Worm (Caenorhabditis elegans): ENCODE data around the gene R10E9.2.

R10E9.2 gene

ce11 chrIII:3927450-3927849 is 36.7 kb downstream of the R10E9.2 start:
- peak; percentile 59 for TF ChIP-seq nhr-129 (tag; optimal IDR thresholded peaks at IDR 0.05)
- no peak for TF ChIP-seq ZK546.5 (tag; optimal IDR thresholded peaks at IDR 0.05)
- no peak for TF ChIP-seq R02D3.7 (tag; optimal IDR thresholded peaks at IDR 0.05)
- peak; percentile 6 for TF ChIP-seq ztf-4 (tag; optimal IDR thresholded peaks at IDR 0.05)
- no peak for TF ChIP-seq blmp-1 (tag; optimal IDR thresholded peaks at IDR 0.05; ENCODE audit: insufficient read depth)
- TF ChIP-seq ztf-1 (GFP tag; conservative IDR thresholded peaks at IDR 0.05) = no peak
- no peak for TF ChIP-seq ceh-82 (tag; optimal IDR thresholded peaks at IDR 0.05)
- TF ChIP-seq ama-1 (optimal IDR thresholded peaks at IDR 0.05) = no peak
- no peak for TF ChIP-seq fos-1 (tag; optimal IDR thresholded peaks at IDR 0.05)
- TF ChIP-seq F13H6.1 (tag; optimal IDR thresholded peaks at IDR 0.05) = peak; percentile 43
- peak; percentile 40 for TF ChIP-seq C34F6.9 (tag; optimal IDR thresholded peaks at IDR 0.05)
- no peak for TF ChIP-seq elt-3 (tag; optimal IDR thresholded peaks at IDR 0.05)
- TF ChIP-seq sma-9 (GFP tag; optimal IDR thresholded peaks at IDR 0.05) = peak; percentile 46
- no peak for TF ChIP-seq sma-9 (tag; optimal IDR thresholded peaks at IDR 0.05)

ce11 chrIII:3926801-3927200 is 37.3 kb downstream of the R10E9.2 start:
- TF ChIP-seq ceh-82 (tag; optimal IDR thresholded peaks at IDR 0.05) (no peak), elt-3 (tag; optimal IDR thresholded peaks at IDR 0.05) (no peak), ama-1 (optimal IDR thresholded peaks at IDR 0.05) (no peak), fos-1 (tag; optimal IDR thresholded peaks at IDR 0.05) (peak; percentile 15)

ce11 chrIII:3926116-3926515 is 38.0 kb downstream of the R10E9.2 start, which contains the start of gene ZK1058.9:
TSS of gene ZK1058.9 (minus strand) at chrIII:3926216.
- TF ChIP-seq elt-3 (tag; optimal IDR thresholded peaks at IDR 0.05) (no peak), mab-5 (tag; optimal IDR thresholded peaks at IDR 0.05) (no peak), blmp-1 (tag; optimal IDR thresholded peaks at IDR 0.05; ENCODE audit: insufficient read depth) (no peak), nhr-10 (tag; optimal IDR thresholded peaks at IDR 0.05) (no peak), nhr-77 (tag; optimal IDR thresholded peaks at IDR 0.05) (no peak), R02D3.7 (tag; optimal IDR thresholded peaks at IDR 0.05) (no peak), nhr-25 (tag; optimal IDR thresholded peaks at IDR 0.05) (no peak), lsy-2 (tag; optimal IDR thresholded peaks at IDR 0.05) (no peak)

DNA sequence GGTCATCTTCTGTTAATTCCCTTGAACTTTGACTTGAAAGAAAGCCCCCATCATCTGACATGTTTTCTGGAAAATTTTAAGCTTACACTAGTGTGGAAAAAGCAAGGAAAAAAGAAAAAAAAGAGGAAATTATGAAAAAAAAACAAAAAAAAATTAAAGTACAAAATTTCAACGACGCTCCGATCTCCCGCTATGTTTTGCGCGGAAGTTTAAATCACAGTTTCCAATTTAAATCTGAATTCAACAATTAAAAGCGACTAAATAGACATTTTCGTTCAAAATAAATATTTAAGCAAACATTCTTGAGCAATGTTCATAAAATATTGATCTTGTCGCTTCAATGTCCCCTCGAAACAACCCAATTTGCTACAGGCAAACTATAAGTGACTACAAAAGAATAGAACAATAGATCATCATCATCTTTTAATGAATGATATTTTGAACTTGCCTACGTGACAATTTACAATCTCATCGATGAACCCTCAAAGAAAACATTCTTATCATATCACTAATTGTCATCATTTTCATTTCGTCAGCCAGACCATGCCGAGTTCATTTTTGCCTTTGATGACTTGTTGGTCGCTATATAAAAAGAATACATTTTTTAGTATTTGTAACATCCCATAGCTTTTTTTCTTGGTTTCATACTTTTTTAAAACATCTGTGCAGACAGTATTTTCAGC is 42.4 kb downstream of the R10E9.2 start, which contains the start of the genes metl-6 and nit-1:
Gene metl-6, minus strand, starts transcription at position 66 of the 683 bp plus-strand sequence.
Gene nit-1, plus strand, starts transcription at position 562 of the 683 bp plus-strand sequence.
- TF ChIP-seq lsy-2 (tag; optimal IDR thresholded peaks at IDR 0.05) (peak in 1 of 2 experiments; percentile 32), fos-1 (tag; optimal IDR thresholded peaks at IDR 0.05) (peak; percentile 36), nhr-77 (tag; optimal IDR thresholded peaks at IDR 0.05) (no peak), snpc-4 (tag; optimal IDR thresholded peaks at IDR 0.05) (no peak), nhr-21 (tag; optimal IDR thresholded peaks at IDR 0.05) (peak; percentile 8), gmeb-1 (tag; optimal IDR thresholded peaks at IDR 0.05) (peak; percentile 76), sma-9 (GFP tag; optimal IDR thresholded peaks at IDR 0.05) (peak; percentile 39), sma-9 (tag; optimal IDR thresholded peaks at IDR 0.05) (no peak), skn-1 (tag; optimal IDR thresholded peaks at IDR 0.05) (peak; percentile 91), mbf-1 (tag; optimal IDR thresholded peaks at IDR 0.05) (no peak), unc-55 (GFP tag; optimal IDR thresholded peaks at IDR 0.05) (peak; percentile 37)

ce11 chrIII:3918569-3918968 is 45.6 kb downstream of the R10E9.2 start, which contains the start of gene ZK1058.3:
TSS of gene ZK1058.3 (plus strand) at chrIII:3918869.
- TF ChIP-seq aly-2 (tag; optimal IDR thresholded peaks at IDR 0.05) (no peak), crh-2 (tag; optimal IDR thresholded peaks at IDR 0.05) (no peak), nhr-77 (tag; optimal IDR thresholded peaks at IDR 0.05) (no peak), F13H6.1 (tag; optimal IDR thresholded peaks at IDR 0.05) (no peak), lin-39 (tag; optimal IDR thresholded peaks at IDR 0.05) (no peak), R02D3.7 (tag; optimal IDR thresholded peaks at IDR 0.05) (no peak), nhr-25 (tag; optimal IDR thresholded peaks at IDR 0.05) (no peak), elt-3 (tag; optimal IDR thresholded peaks at IDR 0.05) (no peak), C34F6.9 (tag; optimal IDR thresholded peaks at IDR 0.05) (no peak), unc-39 (tag; optimal IDR thresholded peaks at IDR 0.05) (no peak), alr-1 (tag; optimal IDR thresholded peaks at IDR 0.05) (no peak), elt-1 (tag; optimal IDR thresholded peaks at IDR 0.05) (no peak), sma-3 (GFP tag; optimal IDR thresholded peaks at IDR 0.05) (no peak), dmd-4 (tag; optimal IDR thresholded peaks at IDR 0.05) (no peak), unc-62 (GFP tag; optimal IDR thresholded peaks at IDR 0.05) (no peak), gmeb-1 (tag; optimal IDR thresholded peaks at IDR 0.05) (no peak), mab-5 (tag; optimal IDR thresholded peaks at IDR 0.05) (no peak)

Data from whole organism, L2 larva.